Worm (Caenorhabditis elegans) whole organism, mixed stage, embryonic: ENCODE measurements around the gene F54F12.2.

ENCODE experiments used
- M03D4.4 ChIP-seq: sonication (generic microtip); optimal IDR thresholded peaks from 2 replicates; lab custom pipeline; 2017; ENCODE audit warnings: mild to moderate bottlenecking, missing genetic modification characterization, missing compliant biosample characterization
- bed-3 ChIP-seq: fragments of 200-800 bp; sonication (Bioruptor generic); optimal IDR thresholded peaks from 3 replicates; lab custom pipeline; 2018; ENCODE audit warnings: mild to moderate bottlenecking, missing genetic modification characterization, moderate library complexity, missing compliant biosample characterization
- blmp-1 ChIP-seq: fragments of 150-350 bp; optimal IDR thresholded peaks from 2 replicates; lab custom pipeline; 2014; ENCODE audit warnings: missing biosample characterization, missing genetic modification characterization
- ceh-39 ChIP-seq: fragments of 150-350 bp; optimal IDR thresholded peaks from 2 replicates; lab custom pipeline; 2014; ENCODE audit warnings: missing biosample characterization, missing genetic modification characterization
- ceh-43 ChIP-seq: fragments of 200-800 bp; sonication (Bioruptor generic); optimal IDR thresholded peaks from 2 replicates; lab custom pipeline; 2018; ENCODE audit warnings: mild to moderate bottlenecking, missing genetic modification characterization, moderate library complexity, missing compliant biosample characterization
- ceh-83 ChIP-seq: fragments of 200-800 bp; sonication (Bioruptor generic); optimal IDR thresholded peaks from 2 replicates; lab custom pipeline; 2018; ENCODE audit warnings: mild to moderate bottlenecking, missing genetic modification characterization, missing compliant biosample characterization
- ces-1 ChIP-seq: fragments of 150-350 bp; optimal IDR thresholded peaks from 2 replicates; lab custom pipeline; 2014; ENCODE audit warnings: missing biosample characterization, missing genetic modification reagents, missing genetic modification characterization
- cnd-1 ChIP-seq: fragments of 200-800 bp; sonication (Bioruptor generic); optimal IDR thresholded peaks from 2 replicates; lab custom pipeline; 2018; ENCODE audit warnings: mild to moderate bottlenecking, missing genetic modification characterization, missing compliant biosample characterization
- drap-1 ChIP-seq: fragments of 200-800 bp; sonication (Bioruptor generic); optimal IDR thresholded peaks from 3 replicates; lab custom pipeline; 2018; ENCODE audit warnings: mild to moderate bottlenecking, missing genetic modification characterization, missing compliant biosample characterization
- elt-1 ChIP-seq: sonication (generic microtip); optimal IDR thresholded peaks from 2 replicates; lab custom pipeline; 2017; ENCODE audit warnings: missing genetic modification characterization, mild to moderate bottlenecking, missing compliant biosample characterization, antibody characterized with exemption, moderate library complexity, borderline replicate concordance; ENCODE audit not compliant: insufficient read depth
- elt-3 ChIP-seq: fragments of 150-350 bp; optimal IDR thresholded peaks from 2 replicates; lab custom pipeline; 2014; ENCODE audit warnings: missing biosample characterization, missing genetic modification characterization
- flh-1 ChIP-seq: fragments of 200-800 bp; sonication (Bioruptor generic); optimal IDR thresholded peaks from 2 replicates; lab custom pipeline; 2018; ENCODE audit warnings: mild to moderate bottlenecking, missing genetic modification characterization, moderate library complexity, missing compliant biosample characterization
- ham-2 ChIP-seq: fragments of 200-800 bp; sonication (Bioruptor generic); optimal IDR thresholded peaks from 2 replicates; lab custom pipeline; 2018; ENCODE audit warnings: mild to moderate bottlenecking, missing genetic modification characterization, missing compliant biosample characterization
- hlh-1 ChIP-seq: fragments of 150-350 bp; optimal IDR thresholded peaks from 2 replicates; lab custom pipeline; 2014; ENCODE audit warnings: missing biosample characterization, missing genetic modification reagents, missing genetic modification characterization
- lin-13 ChIP-seq: fragments of 150-350 bp; optimal IDR thresholded peaks from 2 replicates; lab custom pipeline; 2014; ENCODE audit warnings: missing biosample characterization, missing genetic modification characterization
- lin-32 ChIP-seq: fragments of 200-800 bp; sonication (Bioruptor generic); optimal IDR thresholded peaks from 2 replicates; lab custom pipeline; 2018; ENCODE audit warnings: mild to moderate bottlenecking, missing genetic modification characterization, missing compliant biosample characterization
- lsy-2 ChIP-seq: fragments of 150-350 bp; optimal IDR thresholded peaks from 2 replicates; lab custom pipeline; 2014; ENCODE audit warnings: missing biosample characterization, missing genetic modification characterization
- mab-5 ChIP-seq: fragments of 150-350 bp; optimal IDR thresholded peaks from 2 replicates; lab custom pipeline; 2014; ENCODE audit warnings: missing biosample characterization, missing genetic modification characterization
- mep-1 ChIP-seq: fragments of 150-350 bp; optimal IDR thresholded peaks from 2 replicates; lab custom pipeline; 2017; ENCODE audit warnings: missing biosample characterization, missing genetic modification reagents, missing genetic modification characterization, inconsistent platforms
- mls-2 ChIP-seq: sonication (generic microtip); optimal IDR thresholded peaks from 2 replicates; lab custom pipeline; 2016; ENCODE audit warnings: mild to moderate bottlenecking, missing genetic modification characterization, moderate library complexity, missing compliant biosample characterization
- nhr-12 ChIP-seq: fragments of 150-350 bp; optimal IDR thresholded peaks from 2 replicates; lab custom pipeline; 2014; ENCODE audit warnings: missing biosample characterization, missing genetic modification characterization
- nhr-2 ChIP-seq: fragments of 150-350 bp; optimal IDR thresholded peaks from 2 replicates; lab custom pipeline; 2014; ENCODE audit warnings: missing biosample characterization, missing genetic modification characterization
- nhr-237 ChIP-seq: fragments of 150-350 bp; optimal IDR thresholded peaks from 2 replicates; lab custom pipeline; 2014; ENCODE audit warnings: missing biosample characterization, missing genetic modification characterization
- nhr-28 ChIP-seq: fragments of 150-350 bp; optimal IDR thresholded peaks from 2 replicates; lab custom pipeline; 2014; ENCODE audit warnings: missing biosample characterization, missing genetic modification characterization
- nhr-76 ChIP-seq: sonication (generic microtip); optimal IDR thresholded peaks from 2 replicates; lab custom pipeline; 2017; ENCODE audit warnings: missing biosample characterization, missing genetic modification characterization
- pha-4 ChIP-seq: fragments of 150-350 bp; optimal IDR thresholded peaks from 2 replicates; lab custom pipeline; 2018; ENCODE audit warnings: missing biosample characterization, missing genetic modification reagents, missing genetic modification characterization
- sem-2 ChIP-seq: fragments of 200-800 bp; sonication (Bioruptor generic); optimal IDR thresholded peaks from 2 replicates; lab custom pipeline; 2018; ENCODE audit warnings: mild to moderate bottlenecking, missing genetic modification characterization, missing compliant biosample characterization
- snpc-4 ChIP-seq: fragments of 150-350 bp; optimal IDR thresholded peaks from 2 replicates; lab custom pipeline; 2014; ENCODE audit warnings: missing biosample characterization, missing genetic modification characterization
- sptf-1 ChIP-seq: sonication (generic microtip); optimal IDR thresholded peaks from 2 replicates; lab custom pipeline; 2017; ENCODE audit warnings: mild to moderate bottlenecking, missing genetic modification characterization, moderate library complexity, missing compliant biosample characterization
- tbx-8 ChIP-seq: fragments of 200-800 bp; sonication (Bioruptor generic); optimal IDR thresholded peaks from 2 replicates; lab custom pipeline; 2018; ENCODE audit warnings: mild to moderate bottlenecking, missing genetic modification characterization, moderate library complexity, missing compliant biosample characterization
- unc-120 ChIP-seq: sonication (generic microtip); optimal IDR thresholded peaks from 2 replicates; lab custom pipeline; 2017; ENCODE audit warnings: missing genetic modification characterization, missing compliant biosample characterization; ENCODE audit not compliant: poor library complexity, severe bottlenecking
- unc-39 ChIP-seq: fragments of 150-350 bp; optimal IDR thresholded peaks from 2 replicates; lab custom pipeline; 2014; ENCODE audit warnings: missing biosample characterization, missing genetic modification characterization
- unc-62 ChIP-seq: fragments of 150-350 bp; optimal IDR thresholded peaks from 2 replicates; lab custom pipeline; 2014; ENCODE audit warnings: missing biosample characterization, missing genetic modification reagents, missing genetic modification characterization
- zip-8 ChIP-seq: fragments of 150-350 bp; optimal IDR thresholded peaks from 2 replicates; lab custom pipeline; 2014; ENCODE audit warnings: missing biosample characterization, missing genetic modification characterization
- ztf-11 ChIP-seq: fragments of 150-350 bp; optimal IDR thresholded peaks from 2 replicates; lab custom pipeline; 2014; ENCODE audit warnings: missing biosample characterization, missing genetic modification characterization

Gene F54F12.2

DNA sequence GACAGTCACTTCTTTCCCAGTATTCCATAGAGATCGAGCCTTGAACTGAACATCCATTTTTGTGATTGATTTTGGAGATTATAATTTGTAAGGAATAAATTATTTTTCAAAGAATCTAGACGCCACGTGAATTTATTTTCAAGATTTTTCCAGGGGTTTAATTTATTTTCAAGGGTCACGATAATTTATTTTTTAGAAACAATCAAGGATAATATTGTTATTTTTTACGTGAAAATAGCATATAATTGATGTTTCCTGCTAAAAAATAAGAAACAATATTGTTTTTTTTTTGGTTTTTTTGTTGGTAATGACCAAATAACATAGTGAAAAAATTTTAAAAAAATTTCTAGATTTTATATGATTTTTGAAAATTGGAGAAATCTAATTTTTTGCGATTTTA is 10.2 kb upstream of the F54F12.2 start, which contains the start of gene F14F7.4:
Gene F14F7.4 (minus strand): TSS at position 101 of the 400 bp plus-strand sequence.
- TF ChIP-seq sptf-1 (tag; lab: Kevin White, UChicago) (no peak), tbx-8 (GFP tag; lab: Kevin White, UChicago) (no peak), lin-32 (GFP tag; lab: Kevin White, UChicago) (no peak), unc-62 (GFP tag; lab: Kevin White, UChicago) (no peak), elt-1 (tag; lab: Kevin White, UChicago) (no peak), nhr-28 (tag; lab: Kevin White, UChicago) (no peak), ceh-43 (no peak)
- TF ChIP-seq, all 35 proteins: peak for 0

DNA sequence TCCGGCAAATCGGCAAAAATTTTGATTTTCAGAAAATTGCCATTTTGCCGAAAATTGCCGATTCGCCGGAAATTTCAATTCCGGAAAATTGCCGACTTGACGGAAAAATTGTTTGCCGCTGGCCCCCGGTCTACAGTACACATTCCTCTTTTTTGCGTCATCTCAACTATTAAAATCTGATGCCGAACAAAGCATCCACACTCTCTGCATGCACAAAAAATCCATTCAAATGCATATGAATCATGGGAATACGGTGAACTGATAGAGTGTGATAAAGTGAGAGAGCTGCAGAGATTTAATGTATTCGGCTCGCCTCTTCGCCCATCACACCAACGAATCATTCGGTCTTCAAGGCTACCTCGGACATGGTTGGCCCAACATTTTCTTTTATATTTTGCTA is 9.3 kb upstream of the F54F12.2 start, which contains the start of gene F14F7.7:
Gene F14F7.7 (plus strand): TSS at position 354 of the 400 bp plus-strand sequence.
- TF ChIP-seq snpc-4 (tag; lab: Kevin White, UChicago) = no peak
- no peak for TF ChIP-seq elt-1 (tag; lab: Kevin White, UChicago)
- TF ChIP-seq elt-3 (tag; lab: Kevin White, UChicago) = no peak
- no peak for TF ChIP-seq unc-39 (tag; lab: Kevin White, UChicago)

ce11 chrIII:13031701-13032100 is 8.1 kb upstream of the F54F12.2 start, which contains the start of gene F14F7.5:
Gene F14F7.5 (plus strand): TSS chrIII:13032001.
- TF ChIP-seq tbx-8 (GFP tag; lab: Kevin White, UChicago) (no peak), lin-13 (tag; lab: Kevin White, UChicago) (no peak), blmp-1 (tag; lab: Kevin White, UChicago) (no peak), unc-39 (tag; lab: Kevin White, UChicago) (no peak), ces-1 (GFP tag; lab: Kevin White, UChicago) (no peak)
- TF ChIP-seq, all 35 proteins: peak for 0

ce11 chrIII:13032429-13033018 is 7.3 kb upstream of the F54F12.2 start:
- TF ChIP-seq mep-1 (no peak), zip-8 (tag; lab: Kevin White, UChicago) (no peak), lin-32 (GFP tag; lab: Kevin White, UChicago) (peak; percentile 23), flh-1 (no peak), cnd-1 (tag; lab: Kevin White, UChicago) (no peak), sptf-1 (tag; lab: Kevin White, UChicago) (peak; percentile 61), unc-120 (tag; lab: Kevin White, UChicago) (no peak), ceh-43 (no peak), elt-3 (tag; lab: Kevin White, UChicago) (no peak), nhr-28 (tag; lab: Kevin White, UChicago) (no peak), ceh-83 (GFP tag; lab: Kevin White, UChicago) (no peak), unc-62 (GFP tag; lab: Kevin White, UChicago) (no peak), tbx-8 (GFP tag; lab: Kevin White, UChicago) (no peak), mls-2 (tag; lab: Kevin White, UChicago) (peak; percentile 72), drap-1 (GFP tag; lab: Kevin White, UChicago) (peak; percentile 35), lin-13 (tag; lab: Kevin White, UChicago) (no peak), sem-2 (GFP tag; lab: Kevin White, UChicago) (peak; percentile 23), bed-3 (GFP tag; lab: Kevin White, UChicago) (no peak), nhr-2 (tag; lab: Kevin White, UChicago) (no peak), nhr-12 (no peak), lsy-2 (tag; lab: Kevin White, UChicago) (no peak), elt-1 (tag; lab: Kevin White, UChicago) (no peak), mab-5 (no peak), snpc-4 (tag; lab: Kevin White, UChicago) (no peak), nhr-76 (tag; lab: Kevin White, UChicago) (no peak), unc-39 (tag; lab: Kevin White, UChicago) (no peak), blmp-1 (tag; lab: Kevin White, UChicago) (no peak), nhr-237 (tag; lab: Kevin White, UChicago) (no peak), ham-2 (GFP tag; lab: Kevin White, UChicago) (peak; percentile 26), hlh-1 (tag; lab: Kevin White, UChicago) (no peak), ceh-39 (tag; lab: Kevin White, UChicago) (no peak), M03D4.4 (tag; lab: Kevin White, UChicago) (no peak), ces-1 (GFP tag; lab: Kevin White, UChicago) (no peak), ztf-11 (tag; lab: Kevin White, UChicago) (no peak), pha-4 (tag; lab: Kevin White, UChicago) (no peak)
- TF ChIP-seq, all 35 proteins: peak for 6
